Fruit fly (Drosophila melanogaster): ENCODE data around the gene CG6144.

Gene CG6144

dm6 chr2L:10466865-10467270 is 21.6 kb upstream of the CG6144 start (continued):
- TF ChIP-seq lola (GFP tag; optimal IDR thresholded peaks at IDR 0.05): peak in 1 of 3 experiments; percentile 74
- no peak for TF ChIP-seq Deaf1 (tag; optimal IDR thresholded peaks at IDR 0.05)
- TF ChIP-seq bab2 (GFP tag; optimal IDR thresholded peaks at IDR 0.05): peak; percentile 27
- peak; percentile 17 for TF ChIP-seq CTCF (GFP tag; optimal IDR thresholded peaks at IDR 0.05)
- TF ChIP-seq CG10267 (tag; optimal IDR thresholded peaks at IDR 0.05): peak; percentile 58
- peak; percentile 46 for TF ChIP-seq Antp (GFP tag; optimal IDR thresholded peaks at IDR 0.05)
- TF ChIP-seq CG10462 (GFP tag; optimal IDR thresholded peaks at IDR 0.05): peak; percentile 15
- peak; percentile 75 for TF ChIP-seq CG17829 (tag; optimal IDR thresholded peaks at IDR 0.05)
- 0 out of 3 replicates have a peak, but pooled peaks have one; percentile 5 for TF ChIP-seq CG2889 (GFP tag; IDR thresholded peaks at IDR 0.05)
- peak; percentile 20 for TF ChIP-seq Atf-2 (GFP tag; optimal IDR thresholded peaks at IDR 0.05)
- peak; percentile 62 for TF ChIP-seq CG13775 (GFP tag; optimal IDR thresholded peaks at IDR 0.05)
- no peak for TF ChIP-seq CG4617 (GFP tag; optimal IDR thresholded peaks at IDR 0.05; ENCODE audit: borderline replicate concordance)
- peak; percentile 6 for TF ChIP-seq Vsx1 (GFP tag; optimal IDR thresholded peaks at IDR 0.05)
- no peak for TF ChIP-seq exex (tag; optimal IDR thresholded peaks at IDR 0.05)
- TF ChIP-seq ap (GFP tag; IDR thresholded peaks at IDR 0.05): no peak
- TF ChIP-seq CG14965 (GFP tag; optimal IDR thresholded peaks at IDR 0.05; ENCODE audit: borderline replicate concordance): peak; percentile 29
- peak; percentile 18 for TF ChIP-seq cato (GFP tag; optimal IDR thresholded peaks at IDR 0.05; ENCODE audit: borderline replicate concordance)
- TF ChIP-seq CG5245 (GFP tag; optimal IDR thresholded peaks at IDR 0.05): peak; percentile 62
- peak; percentile 32 for TF ChIP-seq CG6654 (GFP tag; optimal IDR thresholded peaks at IDR 0.05)
- TF ChIP-seq chm (GFP tag; IDR thresholded peaks at IDR 0.05): no peak
- TF ChIP-seq CG11504 (tag; optimal IDR thresholded peaks at IDR 0.05): peak; percentile 82
- TF ChIP-seq jumu (GFP tag; optimal IDR thresholded peaks at IDR 0.05): peak; percentile 53
- no peak for TF ChIP-seq amos (GFP tag; IDR thresholded peaks at IDR 0.05; ENCODE audit: partially characterized antibody)
- TF ChIP-seq fd102C (GFP tag; optimal IDR thresholded peaks at IDR 0.05): no peak
- TF ChIP-seq nmo (GFP tag; optimal IDR thresholded peaks at IDR 0.05): peak; percentile 89
- no peak for TF ChIP-seq shn (GFP tag; optimal IDR thresholded peaks at IDR 0.05)
- peak; percentile 58 for TF ChIP-seq CG11723 (GFP tag; optimal IDR thresholded peaks at IDR 0.05)
- peak; percentile 80 for TF ChIP-seq CG10979 (tag; optimal IDR thresholded peaks at IDR 0.05)
- TF ChIP-seq CG7556 (GFP tag; optimal IDR thresholded peaks at IDR 0.05): peak; percentile 69
- no peak for TF ChIP-seq MESR4 (GFP tag; optimal IDR thresholded peaks at IDR 0.05)
- TF ChIP-seq Meics (GFP tag; optimal IDR thresholded peaks at IDR 0.05): peak; percentile 51
- peak; percentile 60 for TF ChIP-seq Xbp1 (GFP tag; optimal IDR thresholded peaks at IDR 0.05)
- peak; percentile 28 for TF ChIP-seq CG7786 (GFP tag; optimal IDR thresholded peaks at IDR 0.05)
- TF ChIP-seq E2f1 (GFP tag; IDR thresholded peaks at IDR 0.05): peak; percentile 26; the same call in 1 of the 2 replicates
- no peak for TF ChIP-seq CG16813 (GFP tag; IDR thresholded peaks at IDR 0.05; ENCODE audit: partially characterized antibody)
- TF ChIP-seq so (GFP tag; IDR thresholded peaks at IDR 0.05): 0 out of 3 replicates have a peak, but pooled peaks have one; percentile 11
- no peak; the same call in 1 of the 2 replicates for TF ChIP-seq vvl (GFP tag; IDR thresholded peaks at IDR 0.05)
- peak; percentile 28 for TF ChIP-seq CG10274 (GFP tag; optimal IDR thresholded peaks at IDR 0.05)
- TF ChIP-seq zen (tag; optimal IDR thresholded peaks at IDR 0.05): peak; percentile 16
- peak; percentile 63 for TF ChIP-seq Hr3 (GFP tag; optimal IDR thresholded peaks at IDR 0.05)
- TF ChIP-seq CG10543 (GFP tag; optimal IDR thresholded peaks at IDR 0.05): no peak
- TF ChIP-seq CG16863 (GFP tag; optimal IDR thresholded peaks at IDR 0.05): peak; percentile 57
- peak; percentile 21 for TF ChIP-seq CG6683 (GFP tag; optimal IDR thresholded peaks at IDR 0.05)
- TF ChIP-seq row (GFP tag; IDR thresholded peaks at IDR 0.05): peak; percentile 75; the same call in 2 of the 3 replicates
- no peak for TF ChIP-seq slou (GFP tag; optimal IDR thresholded peaks at IDR 0.05)
- TF ChIP-seq cwo (GFP tag; optimal IDR thresholded peaks at IDR 0.05): peak; percentile 48
- TF ChIP-seq H2.0 (GFP tag; IDR thresholded peaks at IDR 0.05): peak; percentile 23; the same call in 1 of the 2 replicates
- peak; percentile 57 for TF ChIP-seq CG12659 (GFP tag; optimal IDR thresholded peaks at IDR 0.05)
- peak; percentile 53 for TF ChIP-seq pum (GFP tag; optimal IDR thresholded peaks at IDR 0.05)
- TF ChIP-seq Max (GFP tag; optimal IDR thresholded peaks at IDR 0.05): peak; percentile 58

All from whole organism, embryonic.